Worm (Caenorhabditis elegans): ENCODE data around the gene srh-174.

DNA sequence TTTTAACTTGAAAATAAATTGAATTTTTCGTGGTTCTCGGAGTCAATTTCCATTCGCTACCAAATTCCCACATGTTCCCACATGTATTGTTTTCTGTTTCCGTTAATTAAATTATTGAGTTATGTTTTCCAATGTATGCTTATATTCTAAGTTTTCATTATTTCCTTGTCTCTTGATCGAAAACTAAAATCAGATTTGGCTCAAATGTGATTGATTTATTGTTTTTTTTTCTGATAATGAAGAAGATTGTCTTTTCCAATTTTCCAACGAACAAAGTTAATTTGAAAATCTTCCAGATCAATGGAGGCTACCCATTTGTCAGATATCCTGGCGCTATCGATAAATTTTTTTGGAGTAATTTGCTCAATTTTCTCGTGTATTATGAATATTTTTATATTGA, 4.8 kb upstream of the srh-174 start, which contains the start of gene srbc-25:
- TF ChIP-seq unc-62 (GFP tag; optimal IDR thresholded peaks at IDR 0.05) (no peak), skn-1 (tag; optimal IDR thresholded peaks at IDR 0.05) (no peak), fos-1 (tag; optimal IDR thresholded peaks at IDR 0.05) (no peak), elt-3 (tag; optimal IDR thresholded peaks at IDR 0.05) (no peak), F13H6.1 (tag; optimal IDR thresholded peaks at IDR 0.05) (no peak), lin-11 (tag; optimal IDR thresholded peaks at IDR 0.05) (no peak), lin-39 (tag; optimal IDR thresholded peaks at IDR 0.05) (no peak)
